Fruit fly (Drosophila melanogaster) whole organism, embryonic: ENCODE results near the gene CG16824.

ENCODE experiments used
- Bteb2 ChIP-seq: fragments of 200-800 bp; sonication (Bioruptor generic); optimal IDR thresholded peaks from 2 replicates; lab custom pipeline; 2016; ENCODE audit warnings: missing biosample characterization, missing genetic modification characterization
- CG10147 ChIP-seq: fragments of 200-800 bp; sonication (Bioruptor generic); optimal IDR thresholded peaks from 2 replicates; lab custom pipeline; 2019; ENCODE audit warnings: missing biosample characterization, mild to moderate bottlenecking, missing genetic modification characterization, moderate library complexity
- CG10321 ChIP-seq: fragments of 200-800 bp; sonication (Bioruptor generic); IDR thresholded peaks from 2 replicates; pipeline ENCODE4 v1.3.6; 2022; ENCODE audit warnings: missing biosample characterization, missing genetic modification characterization
- CG11085 ChIP-seq: fragments of 200-800 bp; sonication (Bioruptor generic); IDR thresholded peaks from 2 replicates; pipeline ENCODE4 v1.3.6; 2022; ENCODE audit warnings: missing biosample characterization, missing genetic modification characterization
- CG11560 ChIP-seq: fragments of 200-800 bp; sonication (Bioruptor generic); IDR thresholded peaks from 3 replicates; pipeline ENCODE4 v1.3.6; 2022; ENCODE audit warnings: missing biosample characterization, missing genetic modification characterization
- CG12071 ChIP-seq: fragments of 200-800 bp; sonication (Bioruptor generic); optimal IDR thresholded peaks from 3 replicates; lab custom pipeline; 2018; ENCODE audit warnings: missing biosample characterization, mild to moderate bottlenecking, missing genetic modification characterization
- CG12219 ChIP-seq: fragments of 200-800 bp; sonication (Bioruptor generic); optimal IDR thresholded peaks from 3 replicates; lab custom pipeline; 2018; ENCODE audit warnings: missing biosample characterization, mild to moderate bottlenecking, missing genetic modification characterization
- CG12659 ChIP-seq: fragments of 200-800 bp; sonication (Bioruptor generic); optimal IDR thresholded peaks from 3 replicates; lab custom pipeline; 2017; ENCODE audit warnings: mild to moderate bottlenecking, missing biosample characterization, missing genetic modification reagents, missing genetic modification characterization
- CG14965 ChIP-seq: fragments of 200-800 bp; sonication (Bioruptor generic); optimal IDR thresholded peaks from 2 replicates; lab custom pipeline; 2016; ENCODE audit warnings: missing biosample characterization, missing genetic modification characterization, borderline replicate concordance
- CG16863 ChIP-seq: fragments of 200-800 bp; sonication (Bioruptor generic); optimal IDR thresholded peaks from 3 replicates; lab custom pipeline; 2016; ENCODE audit warnings: missing biosample characterization, missing genetic modification characterization
- CG18599 ChIP-seq: fragments of 200-800 bp; sonication (Bioruptor generic); optimal IDR thresholded peaks from 3 replicates; lab custom pipeline; 2017; ENCODE audit warnings: missing biosample characterization, missing genetic modification characterization, mild to moderate bottlenecking, moderate library complexity, missing genetic modification reagents
- CG2199 ChIP-seq: fragments of 200-800 bp; sonication (Bioruptor generic); IDR thresholded peaks from 3 replicates; pipeline ENCODE4 v1.3.6; 2022; ENCODE audit warnings: missing biosample characterization, missing genetic modification characterization
- CG3726 ChIP-seq: fragments of 200-800 bp; sonication (Bioruptor generic); IDR thresholded peaks from 3 replicates; pipeline ENCODE4, ENCODE4 v1.3.6; 2022; ENCODE audit warnings: missing biosample characterization, missing genetic modification characterization
- CG4282 ChIP-seq: fragments of 200-800 bp; sonication (Bioruptor generic); optimal IDR thresholded peaks from 2 replicates; lab custom pipeline; 2016; ENCODE audit warnings: missing biosample characterization, missing genetic modification characterization
- CG4328 ChIP-seq: fragments of 200-800 bp; sonication (Bioruptor generic); optimal IDR thresholded peaks from 3 replicates; lab custom pipeline; 2017; ENCODE audit warnings: missing biosample characterization, missing genetic modification reagents, missing genetic modification characterization
- CG4424 ChIP-seq: fragments of 200-800 bp; sonication (Bioruptor generic); optimal IDR thresholded peaks from 3 replicates; lab custom pipeline; 2016; ENCODE audit warnings: missing biosample characterization, missing genetic modification characterization
- CG4707 ChIP-seq: fragments of 200-800 bp; sonication (Bioruptor generic); optimal IDR thresholded peaks from 2 replicates; lab custom pipeline; 2018; ENCODE audit warnings: missing biosample characterization, mild to moderate bottlenecking, missing genetic modification characterization, moderate library complexity
- CG4854 ChIP-seq: fragments of 200-800 bp; sonication (Bioruptor generic); optimal IDR thresholded peaks from 2 replicates; lab custom pipeline; 2016; ENCODE audit warnings: missing biosample characterization, missing genetic modification characterization, inconsistent platforms
- CG6272 ChIP-seq: fragments of 200-800 bp; sonication (Bioruptor generic); IDR thresholded peaks from 2 replicates; pipeline ENCODE4 v1.3.6; 2022; ENCODE audit warnings: missing biosample characterization, missing genetic modification characterization
- CG7357 ChIP-seq: fragments of 200-800 bp; sonication (Bioruptor generic); IDR thresholded peaks from 3 replicates; pipeline ENCODE4 v1.3.6; 2022; ENCODE audit warnings: missing biosample characterization, missing genetic modification characterization
- CG9609 ChIP-seq: fragments of 200-800 bp; sonication (Bioruptor generic); optimal IDR thresholded peaks from 3 replicates; lab custom pipeline; 2016; ENCODE audit warnings: missing biosample characterization, missing genetic modification characterization
- CG9797 ChIP-seq: fragments of 200-800 bp; sonication (Bioruptor generic); optimal IDR thresholded peaks from 3 replicates; lab custom pipeline; 2018; ENCODE audit warnings: missing biosample characterization, mild to moderate bottlenecking, missing genetic modification characterization
- CHES-1-like ChIP-seq: fragments of 200-800 bp; sonication (Bioruptor generic); optimal IDR thresholded peaks from 2 replicates; lab custom pipeline; 2016; ENCODE audit warnings: missing biosample characterization, missing genetic modification characterization
- CkIIα-i1 ChIP-seq: fragments of 200-800 bp; sonication (Bioruptor generic); IDR thresholded peaks from 2 replicates; pipeline ENCODE4 v1.3.6; 2022; ENCODE audit warnings: missing biosample characterization, missing genetic modification characterization
- Deaf1 ChIP-seq: fragments of 200-800 bp; optimal IDR thresholded peaks from 3 replicates; lab custom pipeline; 2019; ENCODE audit warnings: missing biosample characterization, mild to moderate bottlenecking, missing genetic modification characterization, moderate library complexity
- ERR ChIP-seq: fragments of 200-800 bp; sonication (Bioruptor generic); optimal IDR thresholded peaks from 2 replicates; lab custom pipeline; 2016; ENCODE audit warnings: missing biosample characterization, missing genetic modification characterization
- Hr78 ChIP-seq, 2 experiments: fragments of 200-800 bp in 1 of 2; fragments of >200 bp in 1 of 2; sonication (Bioruptor generic) in 1 of 2; optimal IDR thresholded peaks; 2 replicates each; lab custom pipeline; 2017 to 2019; ENCODE audit warnings: missing biosample characterization in 2 of 2, missing genetic modification characterization in 2 of 2, mild to moderate bottlenecking in 1 of 2, moderate library complexity in 1 of 2
- Kr ChIP-seq: fragments of 200-800 bp; sonication (Bioruptor generic); optimal IDR thresholded peaks from 2 replicates; lab custom pipeline; 2017; ENCODE audit warnings: missing biosample characterization, mild to moderate bottlenecking, missing genetic modification characterization
- Med ChIP-seq: fragments of 200-800 bp; sonication (Bioruptor generic); peaks from one replicate; lab custom pipeline; 2016; ENCODE audit warnings: missing biosample characterization, missing genetic modification characterization, mild to moderate bottlenecking, inconsistent platforms, moderate library complexity
- Neu2 ChIP-seq: fragments of 200-800 bp; sonication (Bioruptor generic); optimal IDR thresholded peaks from 3 replicates; lab custom pipeline; 2016; ENCODE audit warnings: missing biosample characterization, missing genetic modification characterization, borderline replicate concordance
- Pdp1 ChIP-seq, 2 experiments: fragments of 200-800 bp; sonication (Bioruptor generic); optimal IDR thresholded peaks; 3 replicates each; lab custom pipeline; 2016; ENCODE audit warnings: missing biosample characterization in 2 of 2, missing genetic modification characterization in 2 of 2, mild to moderate bottlenecking in 1 of 2, moderate library complexity in 1 of 2
- Rx ChIP-seq: fragments of 200-800 bp; sonication (Bioruptor generic); IDR thresholded peaks from 2 replicates; pipeline ENCODE4 v1.3.6; 2022; ENCODE audit warnings: missing biosample characterization, missing genetic modification characterization
- ato ChIP-seq: fragments of 200-800 bp; sonication (Bioruptor generic); IDR thresholded peaks from 2 replicates; pipeline ENCODE4 v1.3.6; 2022; ENCODE audit warnings: missing biosample characterization, missing genetic modification characterization; ENCODE audit not compliant: partially characterized antibody
- cad ChIP-seq: fragments of >200 bp; optimal IDR thresholded peaks from 2 replicates; lab custom pipeline; 2017; ENCODE audit warnings: missing biosample characterization, missing genetic modification characterization
- corto ChIP-seq: fragments of 200-800 bp; sonication (Bioruptor generic); optimal IDR thresholded peaks from 2 replicates; lab custom pipeline; 2016; ENCODE audit warnings: missing biosample characterization, mild to moderate bottlenecking, missing genetic modification characterization, moderate library complexity
- crc ChIP-seq: fragments of 200-800 bp; sonication (Bioruptor generic); optimal IDR thresholded peaks from 2 replicates; lab custom pipeline; 2016; ENCODE audit warnings: missing biosample characterization, missing genetic modification characterization
- croc ChIP-seq: fragments of 200-800 bp; sonication (Bioruptor generic); conservative IDR thresholded peaks from 3 replicates; pipeline ENCODE4 v1.3.6; 2022; ENCODE audit warnings: missing biosample characterization, missing genetic modification characterization
- gsb ChIP-seq: fragments of 200-800 bp; sonication (Bioruptor generic); IDR thresholded peaks from 2 replicates; pipeline ENCODE4 v1.3.6; 2022; ENCODE audit warnings: missing biosample characterization, missing genetic modification characterization
- hb ChIP-seq: fragments of 200-800 bp; sonication (Bioruptor generic); IDR thresholded peaks from 3 replicates; pipeline ENCODE4 v1.3.6; 2022; ENCODE audit warnings: missing biosample characterization, missing genetic modification characterization; ENCODE audit not compliant: partially characterized antibody
- kah ChIP-seq: fragments of 200-800 bp; sonication (Bioruptor generic); optimal IDR thresholded peaks from 2 replicates; lab custom pipeline; 2018; ENCODE audit warnings: missing biosample characterization, mild to moderate bottlenecking, missing genetic modification characterization
- nmo ChIP-seq: fragments of 200-800 bp; sonication (Bioruptor generic); optimal IDR thresholded peaks from 2 replicates; lab custom pipeline; 2018; ENCODE audit warnings: missing biosample characterization, mild to moderate bottlenecking, missing genetic modification characterization, moderate library complexity
- org-1 ChIP-seq: fragments of 200-800 bp; sonication (Bioruptor generic); optimal IDR thresholded peaks from 2 replicates; lab custom pipeline; 2017; ENCODE audit warnings: missing biosample characterization, missing genetic modification characterization
- p53 ChIP-seq: fragments of 200-800 bp; sonication (Bioruptor generic); optimal IDR thresholded peaks from 2 replicates; lab custom pipeline; 2016; ENCODE audit warnings: missing biosample characterization, missing genetic modification characterization
- pnt ChIP-seq: fragments of 200-800 bp; sonication (Bioruptor generic); optimal IDR thresholded peaks from 3 replicates; lab custom pipeline; 2016; ENCODE audit warnings: missing biosample characterization, missing genetic modification characterization
- psq ChIP-seq: fragments of 200-800 bp; sonication (Bioruptor generic); optimal IDR thresholded peaks from 2 replicates; lab custom pipeline; 2017; ENCODE audit warnings: missing biosample characterization, missing genetic modification characterization
- ssp ChIP-seq: fragments of 200-800 bp; sonication (Bioruptor generic); IDR thresholded peaks from 2 replicates; pipeline ENCODE4 v1.3.6; 2022; ENCODE audit warnings: missing biosample characterization, missing genetic modification characterization
- zen2 ChIP-seq: fragments of 200-800 bp; sonication (Bioruptor generic); IDR thresholded peaks from 3 replicates; pipeline ENCODE4 v1.3.6; 2022; ENCODE audit warnings: missing biosample characterization, missing genetic modification characterization; ENCODE audit not compliant: partially characterized antibody
- zf30C ChIP-seq: fragments of 200-800 bp; sonication (Bioruptor generic); optimal IDR thresholded peaks from 3 replicates; lab custom pipeline; 2018; ENCODE audit warnings: missing biosample characterization, mild to moderate bottlenecking, missing genetic modification characterization

Gene CG16824

dm6 chr2L:13290276-13291065 lies 2.3 kb upstream of the CG16824 start (continued):
- TF ChIP-seq Neu2 (GFP tag; lab: Kevin White, UChicago) = no peak
- TF ChIP-seq CG4854 (GFP tag; lab: Kevin White, UChicago) = peak; percentile 30
- TF ChIP-seq CG10147 = peak; percentile 72
- no peak for TF ChIP-seq CG6272 (GFP tag; lab: Robert Waterston, UW)
- TF ChIP-seq ssp = no peak
- TF ChIP-seq cad (GFP tag; lab: Kevin White, UChicago) = no peak
- TF ChIP-seq CG3726 (GFP tag; lab: Robert Waterston, UW) = peak; percentile 74; the same call in 1 of the 3 replicates
- peak; percentile 18 for TF ChIP-seq Kr (GFP tag; lab: Kevin White, UChicago)
- TF ChIP-seq CG14965 (GFP tag; lab: Kevin White, UChicago) = peak; percentile 51
- no peak for TF ChIP-seq pnt (GFP tag; lab: Kevin White, UChicago)
- TF ChIP-seq gsb (GFP tag; lab: Robert Waterston, UW) = peak; percentile 63
- TF ChIP-seq Rx (GFP tag; lab: Robert Waterston, UW) = no peak; the same call in 1 of the 2 replicates
- TF ChIP-seq Deaf1 (tag; lab: Kevin White, UChicago) = peak; percentile 89
- no peak for TF ChIP-seq CkIIα-i1 (GFP tag; lab: Robert Waterston, UW)
- TF ChIP-seq CG12219 = peak; percentile 77
- TF ChIP-seq CG9797 = no peak
- peak; percentile 63 for TF ChIP-seq Bteb2 (GFP tag; lab: Kevin White, UChicago)
- no peak for TF ChIP-seq corto
- TF ChIP-seq CHES-1-like = peak; percentile 59
- peak; percentile 96 for TF ChIP-seq CG12071
- peak in 1 of 2 experiments; percentile 51 for TF ChIP-seq Pdp1 (GFP tag; optimal IDR thresholded peaks at IDR 0.05; lab: Kevin White, UChicago)
- peak; percentile 67; the same call in 1 of the 2 replicates for TF ChIP-seq CG10321
- TF ChIP-seq CG18599 (GFP tag; lab: Kevin White, UChicago) = peak; percentile 85
- TF ChIP-seq CG9609 (GFP tag; lab: Kevin White, UChicago) = no peak
- TF ChIP-seq nmo = no peak
- peak; percentile 72 for TF ChIP-seq org-1 (GFP tag; lab: Kevin White, UChicago)
- TF ChIP-seq hb = no peak
- no peak; the same call in 1 of the 2 replicates for TF ChIP-seq ato (GFP tag; lab: Robert Waterston, UW)
- TF ChIP-seq CG4707 = peak; percentile 73
- no peak for TF ChIP-seq CG4424 (GFP tag; lab: Kevin White, UChicago)
- TF ChIP-seq p53 (GFP tag; lab: Kevin White, UChicago) = peak; percentile 52
- TF ChIP-seq CG2199 = no peak
- TF ChIP-seq CG16863 (GFP tag; lab: Kevin White, UChicago) = peak; percentile 44
- peak; percentile 33 for TF ChIP-seq crc (GFP tag; lab: Kevin White, UChicago)
- peak in 1 of 2 experiments; percentile 45 for TF ChIP-seq Hr78 (GFP tag; optimal IDR thresholded peaks at IDR 0.05; lab: Kevin White, UChicago)
- TF ChIP-seq CG4282 (GFP tag; lab: Kevin White, UChicago) = no peak
- peak; percentile 73 for TF ChIP-seq CG4328 (GFP tag; lab: Kevin White, UChicago)
- TF ChIP-seq psq (GFP tag; lab: Kevin White, UChicago) = no peak
- TF ChIP-seq CG11560 (tag; lab: Robert Waterston, UW) = no peak
- TF ChIP-seq zf30C (GFP tag; lab: Kevin White, UChicago) = no peak
- no peak for TF ChIP-seq ERR (GFP tag; lab: Kevin White, UChicago)
- peak; percentile 78 for TF ChIP-seq CG12659 (GFP tag; lab: Kevin White, UChicago)
- peak; percentile 28; the same call in 1 of the 2 replicates for TF ChIP-seq CG11085 (GFP tag; lab: Robert Waterston, UW)
- TF ChIP-seq CG7357 (GFP tag; lab: Robert Waterston, UW) = 0 out of 3 replicates have a peak, but pooled peaks have one; percentile 33
- TF ChIP-seq zen2 = peak; percentile 18; the same call in 1 of the 3 replicates
- peak; percentile 96 for TF ChIP-seq Med (GFP tag; lab: Kevin White, UChicago)
- TF ChIP-seq kah (GFP tag; lab: Kevin White, UChicago) = peak; percentile 66
- no peak for TF ChIP-seq croc (GFP tag; lab: Robert Waterston, UW)
